Worm (Caenorhabditis elegans) whole organism, L2 larva: ENCODE data around the gene str-188.

Experiments used
- C34F6.9 ChIP-seq: fragments of 150-350 bp; optimal IDR thresholded peaks from 2 replicates; lab custom pipeline; 2014; ENCODE audit warnings: missing biosample characterization, missing genetic modification characterization
- lin-13 ChIP-seq: fragments of 150-350 bp; optimal IDR thresholded peaks from 2 replicates; lab custom pipeline; 2014; ENCODE audit warnings: missing biosample characterization, missing genetic modification reagents, missing genetic modification characterization
- lsy-2 ChIP-seq, 2 experiments: fragments of 150-350 bp in 1 of 2; sonication (generic microtip) in 1 of 2; optimal IDR thresholded peaks; 2 replicates each; lab custom pipeline; 2014 to 2017; ENCODE audit warnings: missing biosample characterization in 2 of 2, missing genetic modification characterization in 2 of 2
- nhr-6 ChIP-seq: fragments of 150-350 bp; optimal IDR thresholded peaks from 2 replicates; lab custom pipeline; 2014; ENCODE audit warnings: missing biosample characterization, missing genetic modification characterization
- sem-4 ChIP-seq: fragments of 150-350 bp; optimal IDR thresholded peaks from 2 replicates; lab custom pipeline; 2014; ENCODE audit warnings: missing biosample characterization, missing genetic modification reagents, missing genetic modification characterization
- sma-9 ChIP-seq, 2 experiments: fragments of 150-350 bp in 1 of 2; sonication (generic microtip) in 1 of 2; optimal IDR thresholded peaks; 2 replicates each; lab custom pipeline; 2014 to 2016; ENCODE audit warnings: missing genetic modification characterization in 2 of 2, mild to moderate bottlenecking in 1 of 2, missing biosample characterization in 1 of 2, missing compliant biosample characterization in 1 of 2, missing genetic modification reagents in 1 of 2, moderate library complexity in 1 of 2
- zag-1 ChIP-seq: fragments of 150-350 bp; optimal IDR thresholded peaks from 2 replicates; lab custom pipeline; 2014; ENCODE audit warnings: missing biosample characterization, missing genetic modification characterization
- ztf-4 ChIP-seq: fragments of 150-350 bp; optimal IDR thresholded peaks from 2 replicates; lab custom pipeline; 2014; ENCODE audit warnings: missing biosample characterization, missing genetic modification characterization

The str-188 gene

DNA sequence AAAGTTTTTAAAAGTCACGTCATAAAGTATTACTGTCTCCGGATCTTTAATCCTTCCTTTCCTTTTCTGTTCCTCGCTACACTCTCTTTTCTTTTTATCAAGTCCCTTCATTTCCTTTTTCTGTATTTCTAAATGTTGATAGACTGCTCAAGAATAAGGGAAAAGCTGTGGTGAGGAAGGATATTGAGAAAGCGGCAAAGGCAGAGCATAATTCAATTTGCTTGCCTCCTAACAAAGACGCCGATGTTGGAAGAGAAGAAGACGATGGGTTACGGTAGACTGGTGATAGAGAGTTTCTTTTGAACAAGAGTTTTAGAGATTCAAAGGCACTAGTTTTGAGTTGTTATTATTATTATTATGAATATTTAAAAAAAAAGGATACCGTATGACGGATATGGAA lies 49.1 kb downstream of the str-188 start:
- TF ChIP-seq nhr-6 (peak; percentile 2), ztf-4 (tag; lab: Kevin White, UChicago) (no peak), sma-9 (GFP tag; optimal IDR thresholded peaks at IDR 0.05; lab: Kevin White, UChicago) (peak; percentile 59), sma-9 (tag; optimal IDR thresholded peaks at IDR 0.05; lab: Kevin White, UChicago) (no peak), C34F6.9 (tag; lab: Kevin White, UChicago) (peak; percentile 39), lsy-2 (tag; optimal IDR thresholded peaks at IDR 0.05; lab: Kevin White, UChicago) (peak; percentile 20 to 81), zag-1 (tag; lab: Kevin White, UChicago) (peak; percentile 0), sem-4 (tag; lab: Kevin White, UChicago) (peak; percentile 12), lin-13 (GFP tag; lab: Kevin White, UChicago) (no peak)
